Worm (Caenorhabditis elegans) whole organism, L4 larva: ENCODE results near the gene T13F2.6.
A peak's percentile ranks its signal among the peaks of the same experiment; 100 is the strongest.

ENCODE experiments used
- R02D3.7 ChIP-seq: fragments of 150-350 bp; sonication (generic microtip); optimal IDR thresholded peaks from 3 replicates; lab custom pipeline; 2014; ENCODE audit warnings: missing biosample characterization, missing genetic modification characterization
- ama-1 ChIP-seq: fragments of 150-350 bp; optimal IDR thresholded peaks from 2 replicates; lab custom pipeline; 2014; ENCODE audit warnings: inconsistent platforms, mixed read lengths
- arid-1 ChIP-seq: fragments of 200-800 bp; sonication (Bioruptor generic); conservative IDR thresholded peaks from 2 replicates; pipeline ENCODE4 v1.3.6; 2022; ENCODE audit warnings: missing genetic modification reagents, missing genetic modification characterization, missing compliant biosample characterization
- ceh-28 ChIP-seq: fragments of 150-350 bp; optimal IDR thresholded peaks from 2 replicates; lab custom pipeline; 2014; ENCODE audit warnings: missing biosample characterization, missing genetic modification reagents, missing genetic modification characterization
- ceh-32 ChIP-seq: sonication (generic microtip); optimal IDR thresholded peaks from 2 replicates; lab custom pipeline; 2016; ENCODE audit warnings: mild to moderate bottlenecking, missing genetic modification characterization, missing compliant biosample characterization; ENCODE audit not compliant: poor library complexity
- ceh-62 ChIP-seq: sonication (generic microtip); optimal IDR thresholded peaks from 2 replicates; lab custom pipeline; 2017; ENCODE audit warnings: missing biosample characterization, missing genetic modification characterization
- ceh-82 ChIP-seq: sonication (generic microtip); optimal IDR thresholded peaks from 2 replicates; lab custom pipeline; 2017; ENCODE audit warnings: missing biosample characterization, missing genetic modification characterization
- ces-1 ChIP-seq: fragments of 150-350 bp; sonication (generic microtip); optimal IDR thresholded peaks from 4 replicates; lab custom pipeline; 2014; ENCODE audit warnings: missing biosample characterization, missing genetic modification reagents, missing genetic modification characterization
- ctbp-1 ChIP-seq: fragments of 200-800 bp; sonication (Bioruptor generic); IDR thresholded peaks from 2 replicates; pipeline ENCODE4 v1.3.6; 2022; ENCODE audit warnings: missing genetic modification reagents, missing genetic modification characterization, missing compliant biosample characterization
- daf-16 ChIP-seq, 3 experiments: sonication (generic microtip); optimal IDR thresholded peaks; 2 replicates each; lab custom pipeline; 2016 to 2017; ENCODE audit warnings: missing genetic modification characterization in 3 of 3, missing genetic modification reagents in 3 of 3, mild to moderate bottlenecking in 2 of 3, missing compliant biosample characterization in 2 of 3, missing biosample characterization in 1 of 3, moderate library complexity in 1 of 3
- daf-19 ChIP-seq: fragments of 200-800 bp; sonication (Bioruptor generic); conservative IDR thresholded peaks from 2 replicates; pipeline ENCODE4 v1.3.6; 2022; ENCODE audit warnings: missing genetic modification characterization, missing compliant biosample characterization
- dmd-6 ChIP-seq: fragments of 200-800 bp; sonication (Bioruptor generic); IDR thresholded peaks from 2 replicates; pipeline ENCODE4 v1.3.6; 2022; ENCODE audit warnings: missing genetic modification reagents, missing genetic modification characterization, missing compliant biosample characterization
- dve-1 ChIP-seq: sonication (generic microtip); optimal IDR thresholded peaks from 2 replicates; lab custom pipeline; 2017; ENCODE audit warnings: antibody characterized with exemption, mild to moderate bottlenecking, missing genetic modification characterization, missing compliant biosample characterization; ENCODE audit not compliant: insufficient read depth
- hif-1 ChIP-seq, 2 experiments: sonication (generic microtip); optimal IDR thresholded peaks; 2 replicates each; lab custom pipeline; 2016 to 2017; ENCODE audit warnings: missing compliant biosample characterization in 2 of 2, missing genetic modification characterization in 2 of 2, missing genetic modification reagents in 2 of 2, missing genotype in 2 of 2, mild to moderate bottlenecking in 1 of 2
- hlh-11 ChIP-seq: fragments of 200-800 bp; sonication (Bioruptor generic); optimal IDR thresholded peaks from 2 replicates; lab custom pipeline; 2018; ENCODE audit warnings: mild to moderate bottlenecking, missing genetic modification characterization, missing compliant biosample characterization
- hlh-30 ChIP-seq: sonication (generic microtip); optimal IDR thresholded peaks from 2 replicates; lab custom pipeline; 2017; ENCODE audit warnings: antibody characterized with exemption, mild to moderate bottlenecking, missing genetic modification characterization, missing compliant biosample characterization; ENCODE audit not compliant: insufficient read depth
- hmg-1.1 ChIP-seq: fragments of 200-800 bp; sonication (Bioruptor generic); IDR thresholded peaks from 2 replicates; pipeline ENCODE4 v1.3.6; 2022; ENCODE audit warnings: missing genetic modification reagents, missing genetic modification characterization, missing compliant biosample characterization
- lim-7 ChIP-seq: fragments of 200-800 bp; sonication (Bioruptor generic); IDR thresholded peaks from 2 replicates; pipeline ENCODE4 v1.3.6; 2022; ENCODE audit warnings: missing genetic modification characterization, missing compliant biosample characterization
- lin-38 ChIP-seq: fragments of 200-800 bp; sonication (Bioruptor generic); IDR thresholded peaks from 2 replicates; pipeline ENCODE4 v1.3.6; 2022; ENCODE audit warnings: missing genetic modification reagents, missing genetic modification characterization, missing compliant biosample characterization
- lin-39 ChIP-seq: fragments of 150-350 bp; optimal IDR thresholded peaks from 2 replicates; lab custom pipeline; 2014; ENCODE audit warnings: missing biosample characterization, missing genetic modification reagents, missing genetic modification characterization
- lsy-2 ChIP-seq, 2 experiments: fragments of 150-350 bp in 1 of 2; sonication (generic microtip) in 1 of 2; optimal IDR thresholded peaks; 2 replicates each; lab custom pipeline; 2014 to 2017; ENCODE audit warnings: missing biosample characterization in 2 of 2, missing genetic modification characterization in 2 of 2
- madf-5 ChIP-seq, 2 experiments: fragments of 200-800 bp; sonication (Bioruptor generic); IDR thresholded peaks; 2 replicates each; pipeline ENCODE4 v1.3.6; 2022; ENCODE audit warnings: missing compliant biosample characterization in 2 of 2, missing genetic modification characterization in 2 of 2
- mdl-1 ChIP-seq, 2 experiments: fragments of 150-350 bp in 1 of 2; sonication (generic microtip) in 1 of 2; optimal IDR thresholded peaks; 2 replicates each; lab custom pipeline; 2014 to 2017; ENCODE audit warnings: missing biosample characterization in 2 of 2, missing genetic modification characterization in 2 of 2
- mdt-29 ChIP-seq: fragments of 200-800 bp; sonication (Bioruptor generic); IDR thresholded peaks from 2 replicates; pipeline ENCODE4 v1.3.6; 2022; ENCODE audit warnings: missing genetic modification reagents, missing genetic modification characterization, missing compliant biosample characterization
- mep-1 ChIP-seq: fragments of 150-350 bp; sonication (generic microtip); optimal IDR thresholded peaks from 3 replicates; lab custom pipeline; 2014; ENCODE audit warnings: missing biosample characterization, missing genetic modification characterization
- mes-2 ChIP-seq: sonication (generic microtip); optimal IDR thresholded peaks from 2 replicates; lab custom pipeline; 2016; ENCODE audit warnings: missing genotype, mild to moderate bottlenecking, missing genetic modification characterization, missing compliant biosample characterization; ENCODE audit not compliant: poor library complexity, severe bottlenecking
- mxl-3 ChIP-seq: fragments of 200-800 bp; sonication (Bioruptor generic); optimal IDR thresholded peaks from 2 replicates; lab custom pipeline; 2018; ENCODE audit warnings: mild to moderate bottlenecking, missing genetic modification characterization, missing compliant biosample characterization
- nhr-102 ChIP-seq: sonication (generic microtip); optimal IDR thresholded peaks from 2 replicates; lab custom pipeline; 2016; ENCODE audit warnings: mild to moderate bottlenecking, missing genetic modification characterization, moderate library complexity, missing compliant biosample characterization
- nhr-11 ChIP-seq: fragments of 150-350 bp; optimal IDR thresholded peaks from 2 replicates; lab custom pipeline; 2014; ENCODE audit warnings: missing biosample characterization, missing genetic modification characterization
- nhr-111 ChIP-seq: fragments of 200-800 bp; sonication (Bioruptor generic); optimal IDR thresholded peaks from 2 replicates; lab custom pipeline; 2018; ENCODE audit warnings: mild to moderate bottlenecking, missing genetic modification characterization, missing compliant biosample characterization
- nhr-237 ChIP-seq: sonication (generic microtip); optimal IDR thresholded peaks from 2 replicates; lab custom pipeline; 2017; ENCODE audit warnings: missing biosample characterization, missing genetic modification characterization
- nhr-25 ChIP-seq: sonication (generic microtip); optimal IDR thresholded peaks from 2 replicates; lab custom pipeline; 2017; ENCODE audit warnings: missing genetic modification characterization, mild to moderate bottlenecking, missing compliant biosample characterization, antibody characterized with exemption, moderate library complexity, borderline replicate concordance; ENCODE audit not compliant: insufficient read depth
- nhr-28 ChIP-seq: fragments of 150-350 bp; optimal IDR thresholded peaks from 2 replicates; lab custom pipeline; 2014; ENCODE audit warnings: missing biosample characterization, missing genetic modification characterization
- nhr-41 ChIP-seq: fragments of 200-800 bp; sonication (Bioruptor generic); IDR thresholded peaks from 2 replicates; pipeline ENCODE4 v1.3.6; 2022; ENCODE audit warnings: missing genetic modification reagents, missing genetic modification characterization, missing compliant biosample characterization
- nhr-42 ChIP-seq: fragments of 200-800 bp; sonication (Bioruptor generic); IDR thresholded peaks from 2 replicates; pipeline ENCODE4 v1.3.6; 2022; ENCODE audit warnings: missing genetic modification characterization, missing compliant biosample characterization
- nhr-48 ChIP-seq: sonication (generic microtip); optimal IDR thresholded peaks from 2 replicates; lab custom pipeline; 2016; ENCODE audit warnings: mild to moderate bottlenecking, missing genetic modification characterization, missing compliant biosample characterization
- nhr-6 ChIP-seq: fragments of 150-350 bp; optimal IDR thresholded peaks from 2 replicates; lab custom pipeline; 2014; ENCODE audit warnings: missing biosample characterization, missing genetic modification characterization
- php-3 ChIP-seq: fragments of 200-800 bp; sonication (Bioruptor generic); IDR thresholded peaks from 2 replicates; pipeline ENCODE4 v1.3.6; 2022; ENCODE audit warnings: missing genetic modification reagents, missing genetic modification characterization, missing compliant biosample characterization
- pqm-1 ChIP-seq: sonication (generic microtip); optimal IDR thresholded peaks from 2 replicates; lab custom pipeline; 2017; ENCODE audit warnings: missing biosample characterization, missing genetic modification characterization
- rbr-2 ChIP-seq: sonication (generic microtip); optimal IDR thresholded peaks from 2 replicates; lab custom pipeline; 2016; ENCODE audit warnings: missing genotype, missing genetic modification characterization, missing compliant biosample characterization
- saeg-2 ChIP-seq: fragments of 200-800 bp; sonication (Bioruptor generic); IDR thresholded peaks from 2 replicates; pipeline ENCODE4 v1.3.6; 2022; ENCODE audit warnings: missing genetic modification reagents, missing genetic modification characterization, missing compliant biosample characterization
- sdz-12 ChIP-seq: fragments of 200-800 bp; sonication (Bioruptor generic); optimal IDR thresholded peaks from 2 replicates; lab custom pipeline; 2018; ENCODE audit warnings: mild to moderate bottlenecking, missing genetic modification characterization, missing compliant biosample characterization
- spr-1 ChIP-seq: sonication (generic microtip); optimal IDR thresholded peaks from 2 replicates; lab custom pipeline; 2016; ENCODE audit warnings: mild to moderate bottlenecking, missing genetic modification characterization, missing compliant biosample characterization
- tra-1 ChIP-seq: fragments of 200-800 bp; sonication (Bioruptor generic); IDR thresholded peaks from 2 replicates; pipeline ENCODE4 v1.3.6; 2022; ENCODE audit warnings: missing genetic modification reagents, missing genetic modification characterization, missing compliant biosample characterization
- zag-1 ChIP-seq: fragments of 150-350 bp; optimal IDR thresholded peaks from 2 replicates; lab custom pipeline; 2014; ENCODE audit warnings: missing biosample characterization, missing genetic modification characterization
- zip-2 ChIP-seq: fragments of 150-350 bp; optimal IDR thresholded peaks from 2 replicates; lab custom pipeline; 2014; ENCODE audit warnings: missing biosample characterization, missing genetic modification characterization

The T13F2.6 gene

DNA sequence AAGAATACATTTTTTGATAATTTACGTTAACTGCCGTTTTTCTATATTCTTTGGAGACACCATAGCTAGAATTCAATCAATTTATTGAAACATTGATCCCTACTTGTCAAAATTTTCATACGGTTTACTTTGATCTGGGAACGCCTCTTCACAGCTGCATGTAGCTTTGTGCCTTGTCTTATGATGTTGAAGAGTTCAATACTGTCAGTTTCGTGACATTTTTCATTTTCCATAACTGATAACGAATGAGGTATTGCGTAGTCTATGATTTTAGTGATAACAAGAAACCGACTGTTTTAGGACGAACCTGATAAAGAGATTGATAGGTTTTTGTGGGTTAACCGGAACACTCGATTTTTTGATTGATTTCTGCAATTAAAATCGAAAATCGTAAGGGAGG, 23.3 kb downstream of the T13F2.6 start (continued):
- TF ChIP-seq ceh-62 (tag; lab: Kevin White, UChicago): no peak

DNA sequence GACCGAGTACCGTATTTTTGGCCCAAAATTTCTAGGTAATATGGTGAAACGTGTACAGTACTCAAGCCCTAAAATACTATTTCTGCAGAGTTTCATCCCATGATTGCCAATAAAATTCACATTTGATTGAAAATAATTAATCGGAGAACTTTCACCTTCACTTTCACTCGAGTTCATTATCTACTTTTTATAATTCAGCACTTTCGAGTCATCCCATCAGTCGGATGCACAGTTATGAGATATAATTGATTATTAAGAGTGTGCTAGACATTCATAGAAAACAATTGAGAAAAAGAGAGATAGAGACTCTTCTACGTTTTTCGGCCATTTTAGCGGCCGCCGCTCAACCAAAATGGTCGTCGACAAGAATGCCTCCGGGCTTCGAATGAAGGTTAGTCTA, 24.6 kb downstream of the T13F2.6 start, which contains the start of gene fat-3:
Gene fat-3, plus strand, starts transcription at position 313 of the 400 bp plus-strand sequence.
- TF ChIP-seq hlh-11 (tag; lab: Kevin White, UChicago): peak; percentile 60
- TF ChIP-seq mdt-29 (GFP tag; lab: Robert Waterston, UW): 0 out of 2 replicates have a peak, but pooled peaks have one; percentile 10
- no peak for TF ChIP-seq nhr-102 (tag; lab: Kevin White, UChicago)
- peak; percentile 31 for TF ChIP-seq pqm-1 (tag; lab: Kevin White, UChicago)
- TF ChIP-seq mes-2 (tag; lab: Kevin White, UChicago): peak; percentile 17
- peak; percentile 49 for TF ChIP-seq hlh-30
- peak; percentile 82 for TF ChIP-seq php-3 (GFP tag; lab: Robert Waterston, UW)
- 0 out of 2 replicates have a peak, but pooled peaks have one; percentile 12 for TF ChIP-seq tra-1 (GFP tag; lab: Robert Waterston, UW)
- TF ChIP-seq daf-16 (GFP tag; optimal IDR thresholded peaks at IDR 0.05; lab: Kevin White, UChicago): no peak
- peak; percentile 68 for TF ChIP-seq daf-16 (tag; optimal IDR thresholded peaks at IDR 0.05; lab: Kevin White, UChicago)
- TF ChIP-seq mep-1: peak; percentile 41
- TF ChIP-seq dve-1: peak; percentile 79
- TF ChIP-seq ctbp-1 (GFP tag; lab: Robert Waterston, UW): no peak
- TF ChIP-seq nhr-48 (tag; lab: Kevin White, UChicago): peak; percentile 4
- TF ChIP-seq sdz-12: no peak
- peak; percentile 61 for TF ChIP-seq nhr-28 (tag; lab: Kevin White, UChicago)
- TF ChIP-seq lin-39: no peak
- TF ChIP-seq lsy-2 (tag; optimal IDR thresholded peaks at IDR 0.05; lab: Kevin White, UChicago): peak in 1 of 2 experiments; percentile 36
- peak; percentile 62 for TF ChIP-seq dmd-6 (GFP tag; lab: Robert Waterston, UW)

DNA sequence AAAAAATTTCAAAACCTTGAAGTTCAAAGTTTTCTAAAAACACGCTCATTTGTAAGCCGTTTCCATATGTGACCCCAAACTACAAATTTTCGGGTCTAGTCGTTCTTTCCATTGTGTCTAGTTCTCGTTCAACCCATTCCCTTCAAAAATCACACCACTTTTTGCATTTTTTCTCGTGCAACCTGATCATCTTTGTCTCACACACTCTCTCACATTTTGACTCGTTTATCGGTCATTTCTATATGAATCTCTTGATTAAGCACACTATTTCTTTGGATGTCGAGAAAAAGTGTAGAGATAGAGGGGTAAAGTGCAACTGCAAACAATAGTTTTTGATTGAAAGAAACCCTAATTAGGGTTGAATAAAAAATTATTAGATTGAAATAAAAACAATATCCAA, 25.4 kb downstream of the T13F2.6 start:
- TF ChIP-seq mxl-3 (GFP tag; lab: Kevin White, UChicago) (peak; percentile 64), hif-1 (tag; optimal IDR thresholded peaks at IDR 0.05; lab: Kevin White, UChicago) (peak in 1 of 2 experiments; percentile 25), zag-1 (no peak), spr-1 (no peak), ceh-82 (tag; lab: Kevin White, UChicago) (no peak), nhr-237 (no peak), arid-1 (GFP tag; lab: Robert Waterston, UW) (no peak), dve-1 (peak; percentile 85), mep-1 (peak; percentile 79), nhr-42 (GFP tag; lab: Robert Waterston, UW) (no peak), hmg-1.1 (GFP tag; lab: Robert Waterston, UW) (no peak), saeg-2 (no peak), mdl-1 (tag; optimal IDR thresholded peaks at IDR 0.05; lab: Kevin White, UChicago) (peak in 1 of 2 experiments; percentile 71), lim-7 (GFP tag; lab: Robert Waterston, UW) (no peak), ceh-32 (tag; lab: Kevin White, UChicago) (no peak), ama-1 (lab: Kevin White, UChicago) (no peak), nhr-6 (peak; percentile 24), nhr-25 (tag; lab: Kevin White, UChicago) (no peak), zip-2 (tag; lab: Kevin White, UChicago) (no peak), php-3 (GFP tag; lab: Robert Waterston, UW) (peak; percentile 40; the same call in 1 of the 2 replicates), nhr-111 (GFP tag; lab: Kevin White, UChicago) (no peak), R02D3.7 (tag; lab: Kevin White, UChicago) (no peak), ceh-28 (no peak), ces-1 (GFP tag; lab: Kevin White, UChicago) (no peak), madf-5 (GFP tag; IDR thresholded peaks at IDR 0.05; lab: Robert Waterston, UW) (no peak), nhr-11 (tag; lab: Kevin White, UChicago) (no peak), ceh-62 (tag; lab: Kevin White, UChicago) (no peak), tra-1 (GFP tag; lab: Robert Waterston, UW) (no peak), daf-19 (GFP tag; lab: Robert Waterston, UW) (no peak), ctbp-1 (GFP tag; lab: Robert Waterston, UW) (no peak), rbr-2 (tag; lab: Kevin White, UChicago) (peak; percentile 6), lin-38 (0 out of 2 replicates have a peak, but pooled peaks have one; percentile 28), sdz-12 (no peak), nhr-41 (GFP tag; lab: Robert Waterston, UW) (no peak)
